Worm (Caenorhabditis elegans) whole organism, L1 larva: ENCODE measurements around the gene pycr-1.
A peak's percentile ranks its signal among the peaks of the same experiment; 100 is the strongest.

Experiments
- C04F5.9 ChIP-seq: sonication (generic microtip); optimal IDR thresholded peaks from 2 replicates; lab custom pipeline; 2016; ENCODE audit warnings: missing genetic modification characterization, missing compliant biosample characterization
- C16A3.4 ChIP-seq: fragments of 150-350 bp; optimal IDR thresholded peaks from 2 replicates; lab custom pipeline; 2014; ENCODE audit warnings: missing biosample characterization, missing genetic modification characterization
- F16B12.6 ChIP-seq: fragments of 150-350 bp; optimal IDR thresholded peaks from 2 replicates; lab custom pipeline; 2014; ENCODE audit warnings: missing biosample characterization, missing genetic modification characterization
- alr-1 ChIP-seq: fragments of 200-800 bp; sonication (Bioruptor generic); optimal IDR thresholded peaks from 2 replicates; lab custom pipeline; 2018; ENCODE audit warnings: borderline replicate concordance, mild to moderate bottlenecking, missing genetic modification characterization, missing compliant biosample characterization
- aly-2 ChIP-seq: fragments of 150-350 bp; optimal IDR thresholded peaks from 2 replicates; lab custom pipeline; 2014; ENCODE audit warnings: missing biosample characterization, missing genetic modification characterization
- blmp-1 ChIP-seq: fragments of 150-350 bp; optimal IDR thresholded peaks from 2 replicates; lab custom pipeline; 2014; ENCODE audit warnings: missing biosample characterization, missing genetic modification characterization
- ceh-8 ChIP-seq: fragments of 200-800 bp; sonication (Bioruptor generic); optimal IDR thresholded peaks from 2 replicates; lab custom pipeline; 2018; ENCODE audit warnings: mild to moderate bottlenecking, missing genetic modification characterization, moderate library complexity, missing compliant biosample characterization
- ceh-88 ChIP-seq: fragments of 200-800 bp; sonication (Bioruptor generic); IDR thresholded peaks from 2 replicates; pipeline ENCODE4 v1.3.6; 2022; ENCODE audit warnings: missing genetic modification characterization, missing compliant biosample characterization
- ceh-90 ChIP-seq: sonication (generic microtip); optimal IDR thresholded peaks from 2 replicates; lab custom pipeline; 2016; ENCODE audit warnings: missing genetic modification characterization, missing compliant biosample characterization
- ces-1 ChIP-seq: fragments of 150-350 bp; optimal IDR thresholded peaks from 2 replicates; lab custom pipeline; 2014; ENCODE audit warnings: missing biosample characterization, missing genetic modification reagents, missing genetic modification characterization
- dsc-1 ChIP-seq: sonication (generic microtip); optimal IDR thresholded peaks from 2 replicates; lab custom pipeline; 2016; ENCODE audit warnings: mild to moderate bottlenecking, missing genetic modification characterization, missing compliant biosample characterization
- efl-1 ChIP-seq, 4 experiments: fragments of 150-350 bp; optimal IDR thresholded peaks in 3 of 4; peaks in 1 of 4; 1 replicate in 1 of 4; 2 replicates in 3 of 4; lab custom pipeline; 2014; ENCODE audit warnings: missing biosample characterization in 2 of 4, missing genetic modification characterization in 2 of 4, missing genetic modification reagents in 2 of 4
- elt-3 ChIP-seq, 6 experiments: fragments of 150-350 bp in 1 of 6; sonication (generic microtip); optimal IDR thresholded peaks; 2 replicates each; lab custom pipeline; 2017 to 2018; ENCODE audit warnings: missing biosample characterization in 6 of 6, missing genetic modification characterization in 6 of 6, inconsistent platforms in 1 of 6
- ets-5 ChIP-seq: fragments of 200-800 bp; sonication (Bioruptor generic); IDR thresholded peaks from 2 replicates; pipeline ENCODE4 v1.3.6; 2022; ENCODE audit warnings: missing genetic modification characterization, missing compliant biosample characterization
- fkh-10 ChIP-seq: sonication (generic microtip); optimal IDR thresholded peaks from 2 replicates; lab custom pipeline; 2017; ENCODE audit warnings: missing biosample characterization, missing genetic modification reagents, missing genetic modification characterization
- fos-1 ChIP-seq: fragments of 150-350 bp; optimal IDR thresholded peaks from 2 replicates; lab custom pipeline; 2014; ENCODE audit warnings: missing biosample characterization, missing genetic modification characterization
- grh-1 ChIP-seq: fragments of 200-800 bp; sonication (Bioruptor generic); IDR thresholded peaks from 2 replicates; pipeline ENCODE4 v1.3.6; 2022; ENCODE audit warnings: missing genetic modification reagents, missing genetic modification characterization, missing compliant biosample characterization
- hlh-4 ChIP-seq: sonication (generic microtip); optimal IDR thresholded peaks from 2 replicates; lab custom pipeline; 2016; ENCODE audit warnings: mild to moderate bottlenecking, missing genetic modification characterization, missing compliant biosample characterization
- irx-1 ChIP-seq: sonication (generic microtip); optimal IDR thresholded peaks from 2 replicates; lab custom pipeline; 2016; ENCODE audit warnings: missing genetic modification characterization, missing compliant biosample characterization
- isw-1 ChIP-seq: fragments of 200-800 bp; sonication (Bioruptor generic); IDR thresholded peaks from 2 replicates; pipeline ENCODE4 v1.3.6; 2022; ENCODE audit warnings: missing genetic modification characterization, missing compliant biosample characterization
- jun-1 ChIP-seq: fragments of 150-350 bp; optimal IDR thresholded peaks from 2 replicates; lab custom pipeline; 2014; ENCODE audit warnings: missing biosample characterization, missing genetic modification reagents, missing genetic modification characterization
- lin-13 ChIP-seq: fragments of 150-350 bp; optimal IDR thresholded peaks from 2 replicates; lab custom pipeline; 2014; ENCODE audit warnings: missing biosample characterization, missing genetic modification reagents, missing genetic modification characterization
- lin-14 ChIP-seq: fragments of 200-800 bp; sonication (Bioruptor generic); optimal IDR thresholded peaks from 2 replicates; lab custom pipeline; 2018; ENCODE audit warnings: mild to moderate bottlenecking, missing genetic modification characterization, moderate library complexity, missing compliant biosample characterization
- lin-35 ChIP-seq, 2 experiments: fragments of 150-350 bp; optimal IDR thresholded peaks; 2 replicates each; lab custom pipeline; 2014; ENCODE audit warnings: missing biosample characterization in 2 of 2, missing genetic modification characterization in 2 of 2, missing genetic modification reagents in 2 of 2
- lin-39 ChIP-seq: fragments of 150-350 bp; optimal IDR thresholded peaks from 2 replicates; lab custom pipeline; 2014; ENCODE audit warnings: missing biosample characterization, missing genetic modification reagents, missing genetic modification characterization
- mab-9 ChIP-seq: fragments of 200-800 bp; sonication (Bioruptor generic); IDR thresholded peaks from 2 replicates; pipeline ENCODE4 v1.3.6; 2022; ENCODE audit warnings: missing genetic modification reagents, missing genetic modification characterization, missing compliant biosample characterization
- mdl-1 ChIP-seq, 2 experiments: fragments of 150-350 bp; optimal IDR thresholded peaks; 2 replicates each; lab custom pipeline; 2014 to 2017; ENCODE audit warnings: missing biosample characterization in 2 of 2, missing genetic modification characterization in 2 of 2, inconsistent platforms in 1 of 2
- mef-2 ChIP-seq: fragments of 150-350 bp; optimal IDR thresholded peaks from 2 replicates; lab custom pipeline; 2014; ENCODE audit warnings: missing biosample characterization, missing genetic modification characterization
- nhr-19 ChIP-seq: fragments of 200-800 bp; sonication (Bioruptor generic); conservative IDR thresholded peaks from 2 replicates; pipeline ENCODE4 v1.3.6; 2022; ENCODE audit warnings: missing genetic modification characterization, missing compliant biosample characterization
- nhr-20 ChIP-seq: sonication (generic microtip); optimal IDR thresholded peaks from 2 replicates; lab custom pipeline; 2016; ENCODE audit warnings: mild to moderate bottlenecking, missing genetic modification characterization, missing compliant biosample characterization
- nhr-237 ChIP-seq: fragments of 150-350 bp; optimal IDR thresholded peaks from 2 replicates; lab custom pipeline; 2014; ENCODE audit warnings: missing biosample characterization, missing genetic modification characterization
- nhr-28 ChIP-seq: fragments of 150-350 bp; optimal IDR thresholded peaks from 2 replicates; lab custom pipeline; 2014; ENCODE audit warnings: missing biosample characterization, missing genetic modification characterization
- nhr-47 ChIP-seq: sonication (generic microtip); optimal IDR thresholded peaks from 2 replicates; lab custom pipeline; 2016; ENCODE audit warnings: mild to moderate bottlenecking, missing genetic modification characterization, moderate library complexity, missing compliant biosample characterization
- nhr-71 ChIP-seq: sonication (generic microtip); optimal IDR thresholded peaks from 2 replicates; lab custom pipeline; 2016; ENCODE audit warnings: mild to moderate bottlenecking, missing genetic modification characterization, moderate library complexity, missing compliant biosample characterization
- nhr-76 ChIP-seq: sonication (generic microtip); optimal IDR thresholded peaks from 2 replicates; lab custom pipeline; 2017; ENCODE audit warnings: missing biosample characterization, missing genetic modification characterization
- nhr-90 ChIP-seq: sonication (generic microtip); optimal IDR thresholded peaks from 2 replicates; lab custom pipeline; 2016; ENCODE audit warnings: mild to moderate bottlenecking, missing genetic modification characterization, missing compliant biosample characterization; ENCODE audit not compliant: poor library complexity
- pag-3 ChIP-seq: sonication (generic microtip); optimal IDR thresholded peaks from 2 replicates; lab custom pipeline; 2017; ENCODE audit warnings: missing genetic modification characterization, mild to moderate bottlenecking, missing compliant biosample characterization, antibody characterized with exemption, borderline replicate concordance; ENCODE audit not compliant: insufficient read depth
- pax-3 ChIP-seq: fragments of 200-800 bp; sonication (Bioruptor generic); optimal IDR thresholded peaks from 2 replicates; lab custom pipeline; 2018; ENCODE audit warnings: mild to moderate bottlenecking, missing genetic modification characterization, moderate library complexity, missing compliant biosample characterization
- sptf-1 ChIP-seq: fragments of 150-350 bp; optimal IDR thresholded peaks from 2 replicates; lab custom pipeline; 2014; ENCODE audit warnings: missing biosample characterization, missing genetic modification characterization
- tbx-2 ChIP-seq: sonication (generic microtip); optimal IDR thresholded peaks from 2 replicates; lab custom pipeline; 2016; ENCODE audit warnings: missing genetic modification characterization, missing compliant biosample characterization
- tlp-1 ChIP-seq: fragments of 150-350 bp; optimal IDR thresholded peaks from 2 replicates; lab custom pipeline; 2014; ENCODE audit warnings: missing biosample characterization, missing genetic modification characterization
- unc-130 ChIP-seq: fragments of 150-350 bp; optimal IDR thresholded peaks from 2 replicates; lab custom pipeline; 2017; ENCODE audit warnings: missing biosample characterization, missing genetic modification characterization, inconsistent platforms
- unc-30 ChIP-seq: sonication (generic microtip); optimal IDR thresholded peaks from 2 replicates; lab custom pipeline; 2017; ENCODE audit warnings: missing biosample characterization, missing genetic modification characterization
- unc-62 ChIP-seq: fragments of 150-350 bp; optimal IDR thresholded peaks from 2 replicates; lab custom pipeline; 2014; ENCODE audit warnings: missing biosample characterization, missing genetic modification reagents, missing genetic modification characterization
- unc-86 ChIP-seq: sonication (generic microtip); optimal IDR thresholded peaks from 2 replicates; lab custom pipeline; 2016; ENCODE audit warnings: missing genetic modification characterization, missing compliant biosample characterization
- vab-15 ChIP-seq: sonication (generic microtip); optimal IDR thresholded peaks from 2 replicates; lab custom pipeline; 2017; ENCODE audit warnings: missing genotype, mild to moderate bottlenecking, missing genetic modification characterization, missing compliant biosample characterization
- zag-1 ChIP-seq: fragments of 150-350 bp; optimal IDR thresholded peaks from 2 replicates; lab custom pipeline; 2014; ENCODE audit warnings: missing biosample characterization, missing genetic modification characterization

pycr-1 gene

ce11 chrX:12180681-12181080 is 34.0 kb downstream of the pycr-1 start (continued):
- peak; percentile 40 for TF ChIP-seq nhr-90
- TF ChIP-seq nhr-19: peak; percentile 48
- peak; percentile 2 for TF ChIP-seq pag-3 (tag; lab: Kevin White, UChicago)
- no peak for TF ChIP-seq hlh-4 (tag; lab: Kevin White, UChicago)
- TF ChIP-seq unc-30 (tag; lab: Kevin White, UChicago): no peak
- no peak for TF ChIP-seq nhr-28
- peak; percentile 65 for TF ChIP-seq ceh-8 (GFP tag; lab: Kevin White, UChicago)
- TF ChIP-seq elt-3 (tag; optimal IDR thresholded peaks at IDR 0.05; lab: Kevin White, UChicago): peak in 5 of 6 experiments; percentile 6 to 50 (median 33)
- TF ChIP-seq grh-1 (GFP tag; lab: Robert Waterston, UW): peak; percentile 89
- no peak for TF ChIP-seq unc-86 (tag; lab: Kevin White, UChicago)
- TF ChIP-seq unc-62 (GFP tag; lab: Kevin White, UChicago): no peak
- TF ChIP-seq C04F5.9 (tag; lab: Kevin White, UChicago): no peak
- no peak for TF ChIP-seq sptf-1 (tag; lab: Kevin White, UChicago)
- TF ChIP-seq vab-15 (tag; lab: Kevin White, UChicago): no peak
- no peak for TF ChIP-seq ces-1 (GFP tag; lab: Kevin White, UChicago)
- peak in 1 of 2 experiments; percentile 1 for TF ChIP-seq mdl-1 (tag; optimal IDR thresholded peaks at IDR 0.05; lab: Kevin White, UChicago)
- peak; percentile 13 for TF ChIP-seq lin-13
- peak; percentile 1 to 44 for TF ChIP-seq lin-35 (GFP tag; optimal IDR thresholded peaks at IDR 0.05; lab: Kevin White, UChicago)
- TF ChIP-seq unc-130: peak; percentile 74
- no peak for TF ChIP-seq aly-2 (tag; lab: Kevin White, UChicago)
- no peak for TF ChIP-seq irx-1 (tag; lab: Kevin White, UChicago)
- no peak for TF ChIP-seq mab-9 (GFP tag; lab: Robert Waterston, UW)
- TF ChIP-seq jun-1 (tag; lab: Kevin White, UChicago): no peak
- no peak for TF ChIP-seq C16A3.4 (tag; lab: Kevin White, UChicago)
- TF ChIP-seq zag-1 (tag; lab: Kevin White, UChicago): no peak
- TF ChIP-seq fos-1 (tag; lab: Kevin White, UChicago): no peak
- TF ChIP-seq F16B12.6: no peak
- no peak for TF ChIP-seq ceh-88
- TF ChIP-seq nhr-237 (tag; lab: Kevin White, UChicago): no peak
- TF ChIP-seq nhr-76 (tag; lab: Kevin White, UChicago): no peak
- TF ChIP-seq nhr-47 (tag; lab: Kevin White, UChicago): peak; percentile 26

- peak; percentile 16 for TF ChIP-seq lin-14 (GFP tag; lab: Kevin White, UChicago)
- TF ChIP-seq alr-1 (tag; lab: Kevin White, UChicago): no peak
- TF ChIP-seq ceh-90 (tag; lab: Kevin White, UChicago): no peak
- TF ChIP-seq fkh-10: no peak
- no peak for TF ChIP-seq pax-3 (tag; lab: Kevin White, UChicago)
- no peak for TF ChIP-seq nhr-71 (tag; lab: Kevin White, UChicago)
- no peak for TF ChIP-seq sptf-1 (tag; lab: Kevin White, UChicago)
- no peak for TF ChIP-seq unc-130
- peak; percentile 24 for TF ChIP-seq blmp-1 (tag; lab: Kevin White, UChicago)
- TF ChIP-seq jun-1 (tag; lab: Kevin White, UChicago): no peak
- TF ChIP-seq tbx-2 (tag; lab: Kevin White, UChicago): no peak
- TF ChIP-seq aly-2 (tag; lab: Kevin White, UChicago): no peak
- TF ChIP-seq dsc-1 (tag; lab: Kevin White, UChicago): peak; percentile 63
- TF ChIP-seq efl-1 (optimal IDR thresholded peaks at IDR 0.05; lab: Kevin White, UChicago): no peak
- TF ChIP-seq efl-1 (GFP tag; optimal IDR thresholded peaks at IDR 0.05 in 1 of 2; lab: Kevin White, UChicago): no peak
- no peak for TF ChIP-seq hlh-4 (tag; lab: Kevin White, UChicago)
- TF ChIP-seq ces-1 (GFP tag; lab: Kevin White, UChicago): no peak
- TF ChIP-seq mef-2 (tag; lab: Kevin White, UChicago): no peak
- no peak for TF ChIP-seq nhr-237 (tag; lab: Kevin White, UChicago)
- no peak for TF ChIP-seq tlp-1 (tag; lab: Kevin White, UChicago)
- no peak for TF ChIP-seq lin-39 (tag; lab: Kevin White, UChicago)
- no peak for TF ChIP-seq ets-5 (GFP tag; lab: Robert Waterston, UW)
- TF ChIP-seq nhr-20 (tag; lab: Kevin White, UChicago): no peak
- no peak for TF ChIP-seq isw-1 (GFP tag; lab: Robert Waterston, UW)
Observed at ce11 chrX:12181606-12182005, 35.0 kb downstream of the pycr-1 start.
